Fruit fly (Drosophila melanogaster): Measurements from ENCODE around the gene CG7730.

CG7730 gene

DNA sequence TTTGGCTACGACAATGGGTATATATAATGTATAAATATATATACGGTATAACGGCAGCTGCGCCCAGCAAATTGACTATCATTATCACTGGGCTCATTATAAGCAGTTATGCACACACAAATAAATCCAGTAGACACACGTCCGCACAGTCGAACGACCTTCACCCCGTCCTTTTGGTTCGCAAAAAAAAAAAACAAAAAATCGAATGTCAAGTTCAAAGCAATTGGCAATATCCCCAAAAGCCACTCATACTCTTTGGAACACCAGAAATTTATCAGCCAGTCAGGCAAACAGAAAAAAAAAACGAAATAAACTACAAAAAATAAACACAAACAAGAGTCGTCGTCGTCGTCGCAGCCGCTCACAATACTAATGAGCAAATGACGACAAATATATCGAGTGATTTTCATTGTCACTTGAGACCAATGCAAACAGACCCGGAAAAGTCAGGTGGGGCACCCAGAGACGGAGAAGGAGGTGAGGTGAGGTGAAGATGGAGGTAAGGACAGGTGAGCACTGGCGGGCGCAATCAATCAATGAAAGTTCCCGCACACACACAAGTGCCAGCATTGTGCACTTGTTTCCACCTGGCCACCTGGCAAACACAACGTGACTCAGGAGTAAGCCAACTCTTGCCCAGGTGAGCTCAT, 22.4 kb upstream of the CG7730 start:
- TF ChIP-seq GATAd (GFP tag; optimal IDR thresholded peaks at IDR 0.05) (no peak), OdsH (GFP tag; optimal IDR thresholded peaks at IDR 0.05) (peak; percentile 37), lola (GFP tag; optimal IDR thresholded peaks at IDR 0.05) (no peak), HLH106 (tag; optimal IDR thresholded peaks at IDR 0.05) (peak; percentile 3), usp (GFP tag; optimal IDR thresholded peaks at IDR 0.05) (no peak), dl (GFP tag; optimal IDR thresholded peaks at IDR 0.05; ENCODE audit: insufficient read depth in 1 of 2, partially characterized antibody in 2 of 2) (no peak), Dif (GFP tag; optimal IDR thresholded peaks at IDR 0.05; ENCODE audit: partially characterized antibody) (no peak)

DNA sequence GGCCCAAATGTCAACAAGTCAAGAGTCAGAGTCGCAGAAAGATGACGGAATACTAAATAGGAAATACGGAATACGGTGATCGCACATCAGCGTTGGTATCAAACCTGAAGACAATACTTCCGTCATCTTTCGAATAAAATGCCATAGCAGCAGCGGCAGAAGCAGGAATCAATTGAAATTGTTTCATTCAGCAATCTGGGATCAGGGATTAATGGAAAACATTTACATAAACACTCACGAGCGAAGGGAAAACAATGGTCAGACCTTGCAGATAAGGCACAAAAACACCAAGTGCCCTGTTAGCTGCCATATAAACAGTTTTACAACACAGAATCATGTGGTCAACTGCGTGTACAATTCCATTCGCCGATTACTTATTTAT, 21.9 kb upstream of the CG7730 start:
- TF ChIP-seq Rel (GFP tag; optimal IDR thresholded peaks at IDR 0.05): no peak
- TF ChIP-seq Rel (tag; optimal IDR thresholded peaks at IDR 0.05): peak; percentile 24
- TF ChIP-seq sage (GFP tag; optimal IDR thresholded peaks at IDR 0.05): no peak

DNA sequence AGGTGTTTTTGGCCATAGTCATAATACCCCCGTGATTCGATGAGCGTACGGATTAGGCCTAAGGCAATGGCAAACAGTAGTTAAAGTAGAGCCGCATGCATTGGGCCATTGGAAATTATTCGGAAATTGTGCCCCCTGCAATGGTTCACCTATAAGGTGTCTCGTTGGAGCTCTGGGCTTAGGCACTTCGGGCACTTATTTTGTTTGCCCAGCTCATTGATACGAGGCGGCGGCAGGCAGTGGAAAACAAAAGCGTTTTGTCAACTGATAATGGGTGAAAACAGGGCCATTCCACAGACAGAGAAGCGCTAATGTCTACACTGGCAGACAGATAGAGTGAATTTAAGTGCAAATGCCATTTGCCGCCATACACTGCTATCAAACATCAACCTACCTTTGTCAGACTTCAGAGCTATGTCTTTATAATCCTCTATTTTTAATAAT, 21.0 kb upstream of the CG7730 start:
- TF ChIP-seq Jra (GFP tag; optimal IDR thresholded peaks at IDR 0.05) (no peak), Hr83 (GFP tag; optimal IDR thresholded peaks at IDR 0.05; ENCODE audit: poor library complexity, severe bottlenecking) (peak; percentile 1), h (GFP tag; optimal IDR thresholded peaks at IDR 0.05) (peak; percentile 46), CrebA (GFP tag; optimal IDR thresholded peaks at IDR 0.05; ENCODE audit: borderline replicate concordance) (no peak), foxo (GFP tag; optimal IDR thresholded peaks at IDR 0.05) (peak in 1 of 2 experiments; percentile 14), Hnf4 (GFP tag; optimal IDR thresholded peaks at IDR 0.05) (no peak), Dfd (GFP tag; optimal IDR thresholded peaks at IDR 0.05) (no peak), rgr (GFP tag; optimal IDR thresholded peaks at IDR 0.05) (peak; percentile 28), Rel (GFP tag; optimal IDR thresholded peaks at IDR 0.05) (no peak), Rel (tag; optimal IDR thresholded peaks at IDR 0.05) (peak; percentile 46)

DNA sequence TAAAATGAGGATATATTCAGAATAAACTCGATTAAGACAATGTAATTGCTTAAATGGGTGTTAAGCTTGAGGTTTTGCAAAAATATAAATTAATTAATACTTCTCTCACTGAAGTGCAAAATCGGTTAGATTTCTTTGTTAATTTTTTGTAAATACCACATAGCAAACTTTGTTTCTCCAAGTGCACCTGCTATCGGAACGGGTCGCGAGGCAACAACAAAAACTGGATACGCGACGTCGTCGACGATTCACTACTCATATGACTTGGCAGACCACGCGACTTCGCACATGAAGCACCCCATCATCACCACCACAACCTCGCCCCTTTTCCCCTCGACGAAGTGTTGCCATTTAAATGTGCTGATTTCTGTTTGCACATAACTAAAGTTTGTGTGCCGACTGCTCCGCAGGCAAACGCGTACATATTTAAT, 20.3 kb upstream of the CG7730 start:
- TF ChIP-seq OdsH (GFP tag; optimal IDR thresholded peaks at IDR 0.05) (peak; percentile 34), Hnf4 (GFP tag; optimal IDR thresholded peaks at IDR 0.05) (peak; percentile 10), rgr (GFP tag; optimal IDR thresholded peaks at IDR 0.05) (peak; percentile 30), h (GFP tag; optimal IDR thresholded peaks at IDR 0.05) (peak; percentile 62), Rel (GFP tag; optimal IDR thresholded peaks at IDR 0.05) (no peak), Rel (tag; optimal IDR thresholded peaks at IDR 0.05) (peak; percentile 19), Vsx2 (GFP tag; optimal IDR thresholded peaks at IDR 0.05; ENCODE audit: partially characterized antibody) (no peak), foxo (GFP tag; optimal IDR thresholded peaks at IDR 0.05) (peak in 1 of 2 experiments; percentile 51), fru (GFP tag; optimal IDR thresholded peaks at IDR 0.05) (peak; percentile 12), pan (optimal IDR thresholded peaks at IDR 0.05) (no peak), Sp1 (GFP tag; optimal IDR thresholded peaks at IDR 0.05) (peak; percentile 9), GATAd (GFP tag; optimal IDR thresholded peaks at IDR 0.05) (no peak), HLH106 (tag; optimal IDR thresholded peaks at IDR 0.05) (peak; percentile 44)

DNA sequence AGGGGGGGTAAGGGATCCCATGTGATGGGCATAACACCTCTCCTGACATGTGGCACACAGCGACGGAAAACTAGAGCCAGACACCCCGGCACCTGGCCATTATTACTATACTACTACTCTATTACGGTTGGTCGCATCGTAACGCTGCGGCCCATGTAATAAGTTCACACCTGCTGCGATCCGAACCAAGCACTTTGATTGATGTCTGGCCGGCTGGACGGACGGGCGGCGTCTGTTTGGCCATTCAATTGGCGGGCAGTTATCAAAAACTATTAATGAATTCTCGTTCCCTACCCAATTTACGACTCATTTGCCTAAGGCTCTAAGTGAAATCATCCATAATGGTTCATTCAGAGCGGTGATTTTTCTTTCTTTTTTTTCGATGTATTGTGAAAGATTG, 19.8 kb upstream of the CG7730 start:
- TF ChIP-seq CrebA (GFP tag; optimal IDR thresholded peaks at IDR 0.05; ENCODE audit: borderline replicate concordance) (no peak), N (GFP tag; optimal IDR thresholded peaks at IDR 0.05) (no peak), Hr83 (GFP tag; optimal IDR thresholded peaks at IDR 0.05; ENCODE audit: poor library complexity, severe bottlenecking) (no peak), Dfd (GFP tag; optimal IDR thresholded peaks at IDR 0.05) (no peak), dmrt93B (GFP tag; optimal IDR thresholded peaks at IDR 0.05) (no peak), Abd-B (GFP tag; optimal IDR thresholded peaks at IDR 0.05) (no peak), psq (GFP tag; optimal IDR thresholded peaks at IDR 0.05) (no peak), h (GFP tag; optimal IDR thresholded peaks at IDR 0.05) (no peak), CG32264 (GFP tag; optimal IDR thresholded peaks at IDR 0.05) (no peak), woc (GFP tag; optimal IDR thresholded peaks at IDR 0.05) (no peak)

DNA sequence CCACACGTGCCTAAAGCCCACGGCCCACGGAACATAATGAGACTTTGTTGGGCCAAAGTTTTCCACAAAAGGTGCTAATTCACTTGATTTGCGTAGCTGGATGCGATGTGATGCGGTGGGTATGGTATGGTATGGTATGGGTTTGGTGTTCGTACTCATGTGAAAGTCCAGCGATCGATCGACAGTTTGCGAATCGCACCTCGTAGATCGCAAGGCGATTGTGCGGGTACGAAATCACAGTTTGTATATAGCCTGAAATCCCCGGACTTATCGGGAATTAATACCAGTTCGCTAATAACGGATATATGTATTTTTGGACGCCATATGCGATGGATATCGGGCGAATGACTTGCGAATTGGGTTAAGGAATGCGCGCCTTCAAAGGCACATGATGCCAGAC, 19.4 kb upstream of the CG7730 start:
- TF ChIP-seq Rel (GFP tag; optimal IDR thresholded peaks at IDR 0.05): no peak
- peak; percentile 98 for TF ChIP-seq Rel (tag; optimal IDR thresholded peaks at IDR 0.05)
- TF ChIP-seq sage (GFP tag; optimal IDR thresholded peaks at IDR 0.05): no peak
- TF ChIP-seq fru (GFP tag; optimal IDR thresholded peaks at IDR 0.05): no peak
